Worm (Caenorhabditis elegans): ENCODE results near the gene F13A7.11.

DNA sequence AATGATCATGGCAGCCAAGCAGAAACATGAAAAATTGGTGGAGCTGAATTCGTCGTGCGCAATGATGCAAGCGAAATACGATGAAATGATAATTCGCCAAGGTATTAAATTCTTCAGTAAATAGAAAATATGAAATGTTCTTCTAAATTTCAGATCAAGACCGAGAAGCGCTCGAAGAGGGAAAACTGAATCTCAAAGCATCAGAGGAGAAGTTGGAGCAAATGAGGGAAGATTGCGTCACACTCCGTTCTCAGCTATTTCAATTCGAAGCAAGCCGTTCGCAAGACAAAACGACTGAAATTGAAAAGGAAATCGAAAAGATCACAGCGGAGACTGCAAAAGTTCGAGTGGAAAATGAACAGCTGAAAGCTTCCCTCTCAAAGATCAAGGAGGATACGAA is 11.3 kb upstream of the F13A7.11 start:
- no peak for TF ChIP-seq rnt-1 (tag; optimal IDR thresholded peaks at IDR 0.05)
- TF ChIP-seq ztf-11 (tag; optimal IDR thresholded peaks at IDR 0.05): no peak
- TF ChIP-seq fkh-10 (GFP tag; optimal IDR thresholded peaks at IDR 0.05): no peak
- TF ChIP-seq efl-1 (optimal IDR thresholded peaks at IDR 0.05): no peak
- no peak for TF ChIP-seq efl-1 (GFP tag; optimal IDR thresholded peaks at IDR 0.05 in 1 of 2)

Data from whole organism, L1 larva.